Fruit fly (Drosophila melanogaster) whole organism, adult: Measurements from ENCODE around the gene Nup107.

Experiments used
- CG5204 ChIP-seq: fragments of 200-800 bp; sonication (Bioruptor generic); optimal IDR thresholded peaks from 2 replicates; lab custom pipeline; 2016; ENCODE audit warnings: missing biosample characterization, missing genetic modification characterization
- CG7045 ChIP-seq: fragments of 200-800 bp; sonication (Bioruptor generic); optimal IDR thresholded peaks from 2 replicates; lab custom pipeline; 2017; ENCODE audit warnings: missing biosample characterization, mild to moderate bottlenecking, missing genetic modification characterization
- Crg-1 ChIP-seq: fragments of 200-800 bp; sonication (Bioruptor generic); optimal IDR thresholded peaks from 2 replicates; lab custom pipeline; 2016; ENCODE audit warnings: missing biosample characterization, missing genetic modification characterization
- bab1 ChIP-seq: fragments of 200-800 bp; sonication (Bioruptor generic); optimal IDR thresholded peaks from 3 replicates; lab custom pipeline; 2019; ENCODE audit warnings: missing biosample characterization, mild to moderate bottlenecking, missing genetic modification characterization, moderate library complexity
- kay ChIP-seq: fragments of 200-800 bp; sonication (Bioruptor generic); peaks from one replicate; lab custom pipeline; 2016; ENCODE audit warnings: missing biosample characterization, missing genetic modification characterization, borderline replicate concordance
- ovo ChIP-seq: fragments of 200-800 bp; sonication (Bioruptor generic); optimal IDR thresholded peaks from 2 replicates; lab custom pipeline; 2016; ENCODE audit warnings: missing biosample characterization, missing genetic modification characterization

DNA sequence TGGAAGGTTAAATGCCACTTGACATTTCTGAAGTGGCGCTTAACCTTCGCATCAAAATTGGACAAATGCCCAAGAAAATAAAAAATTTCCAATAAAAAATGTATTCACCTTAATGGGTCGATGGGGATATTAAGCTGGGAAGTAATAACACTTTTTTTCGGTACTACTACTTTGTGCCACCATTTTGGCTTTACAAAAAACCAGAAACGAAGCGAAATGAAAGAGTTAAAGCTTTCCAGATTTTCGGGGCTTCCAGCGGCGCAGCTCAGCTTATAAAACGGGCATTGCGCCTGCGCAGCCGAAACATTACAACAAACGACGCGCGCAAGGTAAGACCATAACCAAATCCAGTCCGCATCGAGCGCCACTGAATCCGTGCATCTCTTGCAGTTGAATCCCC, 34.7 kb upstream of the Nup107 start, which contains the start of gene CG17127:
- TF ChIP-seq CG7045 (GFP tag; lab: Kevin White, UChicago) (no peak), Crg-1 (GFP tag; lab: Kevin White, UChicago) (no peak), CG5204 (GFP tag; lab: Kevin White, UChicago) (no peak), kay (no peak), bab1 (GFP tag; lab: Kevin White, UChicago) (no peak), ovo (no peak)
